Worm (Caenorhabditis elegans): Measurements from ENCODE around the gene irld-55.

The irld-55 gene

DNA sequence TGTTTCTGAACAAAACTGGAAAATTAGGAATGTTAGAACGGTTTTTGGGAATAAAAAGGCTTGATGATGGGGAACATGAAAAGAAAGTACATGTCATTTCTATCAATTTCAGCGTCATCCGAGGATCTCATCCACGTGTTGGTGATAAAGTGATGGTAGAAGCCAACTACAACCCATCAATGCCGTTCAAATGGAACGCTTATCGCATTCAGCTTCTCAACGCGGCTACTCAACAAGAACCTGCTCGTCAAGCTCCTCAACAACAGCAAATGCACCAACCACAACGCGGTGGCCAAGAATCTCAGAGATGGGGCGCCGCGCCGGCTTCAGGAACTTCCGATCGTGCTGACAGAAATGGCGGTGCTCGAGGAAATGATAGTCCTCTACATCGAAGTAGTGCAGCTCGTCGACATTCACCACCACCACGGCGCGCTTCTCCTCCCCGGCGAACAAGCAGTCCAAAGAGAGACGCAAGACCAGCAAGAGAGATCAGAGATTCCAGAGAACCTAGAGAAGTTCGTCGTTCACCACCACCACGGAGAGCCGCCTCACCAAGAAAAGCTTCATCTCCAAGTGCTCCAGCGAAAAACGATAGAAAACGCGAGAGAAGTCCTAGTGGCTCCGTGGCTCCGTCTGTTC lies 52.1 kb downstream of the irld-55 start:
- peak; percentile 1 for TF ChIP-seq elt-2 (tag; optimal IDR thresholded peaks at IDR 0.05)
- no peak for TF ChIP-seq nhr-237 (tag; optimal IDR thresholded peaks at IDR 0.05)
- TF ChIP-seq nhr-23 (tag; optimal IDR thresholded peaks at IDR 0.05) = no peak
- peak; percentile 90 for TF ChIP-seq ama-1 (optimal IDR thresholded peaks at IDR 0.05)
